Fruit fly (Drosophila melanogaster): ENCODE results near the gene rtet.

The rtet gene

dm6 chr3R:21127352-21127985, 19.2 kb downstream of the rtet start, which contains the start of the genes slmb and CG5793 (continued):
- TF ChIP-seq wdn (GFP tag; IDR thresholded peaks at IDR 0.05) (0 out of 2 replicates have a peak, but pooled peaks have one; percentile 2), Atf-2 (GFP tag; optimal IDR thresholded peaks at IDR 0.05) (peak; percentile 43), grn (GFP tag; optimal IDR thresholded peaks at IDR 0.05) (peak; percentile 17), Ets65A (GFP tag) (peak; percentile 93), Trl (optimal IDR thresholded peaks at IDR 0.05) (peak in 1 of 2 experiments; percentile 55), Trl (GFP tag; optimal IDR thresholded peaks at IDR 0.05) (peak; percentile 21), unpg (GFP tag; optimal IDR thresholded peaks at IDR 0.05) (peak; percentile 33), h (optimal IDR thresholded peaks at IDR 0.05) (no peak), CG30020 (tag; optimal IDR thresholded peaks at IDR 0.05) (peak; percentile 50), CHES-1-like (GFP tag; optimal IDR thresholded peaks at IDR 0.05) (peak; percentile 74), Elba2 (GFP tag; optimal IDR thresholded peaks at IDR 0.05) (no peak), chif (GFP tag; optimal IDR thresholded peaks at IDR 0.05) (peak in 1 of 2 experiments; percentile 3), her (GFP tag; optimal IDR thresholded peaks at IDR 0.05) (peak; percentile 91), Mad (GFP tag; optimal IDR thresholded peaks at IDR 0.05) (peak; percentile 25), tin (GFP tag; optimal IDR thresholded peaks at IDR 0.05) (peak; percentile 52), exex (tag; optimal IDR thresholded peaks at IDR 0.05) (no peak), Neu2 (GFP tag; optimal IDR thresholded peaks at IDR 0.05; ENCODE audit: borderline replicate concordance) (no peak), inv (GFP tag; IDR thresholded peaks at IDR 0.05; ENCODE audit: partially characterized antibody) (peak; percentile 54), Opbp (GFP tag; IDR thresholded peaks at IDR 0.05; ENCODE audit: partially characterized antibody) (peak; percentile 53; the same call in 1 of the 3 replicates), CG9797 (GFP tag; optimal IDR thresholded peaks at IDR 0.05) (peak; percentile 92), phol (tag; optimal IDR thresholded peaks at IDR 0.05) (peak; percentile 61), ems (GFP tag; optimal IDR thresholded peaks at IDR 0.05) (peak; percentile 31), sima (GFP tag; optimal IDR thresholded peaks at IDR 0.05) (peak; percentile 16), Myb (GFP tag; optimal IDR thresholded peaks at IDR 0.05) (peak; percentile 87), HmgZ (tag; optimal IDR thresholded peaks at IDR 0.05) (peak; percentile 81), Hr3 (GFP tag; optimal IDR thresholded peaks at IDR 0.05) (peak; percentile 18), dysf (GFP tag; IDR thresholded peaks at IDR 0.05) (peak; percentile 32; the same call in 1 of the 3 replicates), Ptx1 (GFP tag; IDR thresholded peaks at IDR 0.05) (0 out of 2 replicates have a peak, but pooled peaks have one; percentile 26), CG12942 (GFP tag; optimal IDR thresholded peaks at IDR 0.05) (peak; percentile 8), CG7963 (GFP tag; IDR thresholded peaks at IDR 0.05; ENCODE audit: partially characterized antibody) (peak; percentile 41; the same call in 1 of the 3 replicates), CG2129 (GFP tag; IDR thresholded peaks at IDR 0.05; ENCODE audit: partially characterized antibody) (0 out of 2 replicates have a peak, but pooled peaks have one; percentile 13), CG3281 (GFP tag; optimal IDR thresholded peaks at IDR 0.05) (peak; percentile 28), Six4 (GFP tag; optimal IDR thresholded peaks at IDR 0.05) (peak; percentile 11), p53 (GFP tag; optimal IDR thresholded peaks at IDR 0.05) (peak; percentile 24), CG11085 (GFP tag; IDR thresholded peaks at IDR 0.05) (peak; percentile 37; the same call in 1 of the 2 replicates), Hr39 (optimal IDR thresholded peaks at IDR 0.05) (no peak), CG11723 (GFP tag; optimal IDR thresholded peaks at IDR 0.05) (peak; percentile 17), HLH4C (GFP tag; IDR thresholded peaks at IDR 0.05; ENCODE audit: partially characterized antibody) (peak; percentile 68), Xbp1 (GFP tag; optimal IDR thresholded peaks at IDR 0.05) (peak; percentile 65), CG18599 (GFP tag; optimal IDR thresholded peaks at IDR 0.05) (no peak), Sin3A (optimal IDR thresholded peaks at IDR 0.05) (peak; percentile 94), cad (GFP tag; optimal IDR thresholded peaks at IDR 0.05) (no peak), BEAF-32 (GFP tag; optimal IDR thresholded peaks at IDR 0.05) (peak; percentile 83), Hsf (GFP tag; optimal IDR thresholded peaks at IDR 0.05) (peak; percentile 35), CG10209 (GFP tag; optimal IDR thresholded peaks at IDR 0.05) (peak; percentile 31), row (GFP tag; IDR thresholded peaks at IDR 0.05) (peak; percentile 59), Max (GFP tag; optimal IDR thresholded peaks at IDR 0.05) (peak; percentile 15), Doc3 (GFP tag; IDR thresholded peaks at IDR 0.05; ENCODE audit: partially characterized antibody) (peak; percentile 58), Dll (GFP tag; IDR thresholded peaks at IDR 0.05; ENCODE audit: partially characterized antibody) (peak; percentile 69), CG31441 (GFP tag; IDR thresholded peaks at IDR 0.05) (no peak)
